Worm (Caenorhabditis elegans) whole organism, mixed stage, embryonic: ENCODE measurements around the gene ltah-1.2.
A peak's percentile ranks its signal among the peaks of the same experiment; 100 is the strongest.

Source experiments
- M03D4.4 ChIP-seq: sonication (generic microtip); optimal IDR thresholded peaks from 2 replicates; lab custom pipeline; 2017; ENCODE audit warnings: mild to moderate bottlenecking, missing genetic modification characterization, missing compliant biosample characterization
- bed-3 ChIP-seq: fragments of 200-800 bp; sonication (Bioruptor generic); optimal IDR thresholded peaks from 3 replicates; lab custom pipeline; 2018; ENCODE audit warnings: mild to moderate bottlenecking, missing genetic modification characterization, moderate library complexity, missing compliant biosample characterization
- blmp-1 ChIP-seq: fragments of 150-350 bp; optimal IDR thresholded peaks from 2 replicates; lab custom pipeline; 2014; ENCODE audit warnings: missing biosample characterization, missing genetic modification characterization
- ceh-39 ChIP-seq: fragments of 150-350 bp; optimal IDR thresholded peaks from 2 replicates; lab custom pipeline; 2014; ENCODE audit warnings: missing biosample characterization, missing genetic modification characterization
- ceh-83 ChIP-seq: fragments of 200-800 bp; sonication (Bioruptor generic); optimal IDR thresholded peaks from 2 replicates; lab custom pipeline; 2018; ENCODE audit warnings: mild to moderate bottlenecking, missing genetic modification characterization, missing compliant biosample characterization
- ces-1 ChIP-seq: fragments of 150-350 bp; optimal IDR thresholded peaks from 2 replicates; lab custom pipeline; 2014; ENCODE audit warnings: missing biosample characterization, missing genetic modification reagents, missing genetic modification characterization
- cnd-1 ChIP-seq: fragments of 200-800 bp; sonication (Bioruptor generic); optimal IDR thresholded peaks from 2 replicates; lab custom pipeline; 2018; ENCODE audit warnings: mild to moderate bottlenecking, missing genetic modification characterization, missing compliant biosample characterization
- drap-1 ChIP-seq: fragments of 200-800 bp; sonication (Bioruptor generic); optimal IDR thresholded peaks from 3 replicates; lab custom pipeline; 2018; ENCODE audit warnings: mild to moderate bottlenecking, missing genetic modification characterization, missing compliant biosample characterization
- elt-3 ChIP-seq: fragments of 150-350 bp; optimal IDR thresholded peaks from 2 replicates; lab custom pipeline; 2014; ENCODE audit warnings: missing biosample characterization, missing genetic modification characterization
- hlh-1 ChIP-seq: fragments of 150-350 bp; optimal IDR thresholded peaks from 2 replicates; lab custom pipeline; 2014; ENCODE audit warnings: missing biosample characterization, missing genetic modification reagents, missing genetic modification characterization
- lin-13 ChIP-seq: fragments of 150-350 bp; optimal IDR thresholded peaks from 2 replicates; lab custom pipeline; 2014; ENCODE audit warnings: missing biosample characterization, missing genetic modification characterization
- lin-32 ChIP-seq: fragments of 200-800 bp; sonication (Bioruptor generic); optimal IDR thresholded peaks from 2 replicates; lab custom pipeline; 2018; ENCODE audit warnings: mild to moderate bottlenecking, missing genetic modification characterization, missing compliant biosample characterization
- lsy-2 ChIP-seq: fragments of 150-350 bp; optimal IDR thresholded peaks from 2 replicates; lab custom pipeline; 2014; ENCODE audit warnings: missing biosample characterization, missing genetic modification characterization
- mab-5 ChIP-seq: fragments of 150-350 bp; optimal IDR thresholded peaks from 2 replicates; lab custom pipeline; 2014; ENCODE audit warnings: missing biosample characterization, missing genetic modification characterization
- mep-1 ChIP-seq: fragments of 150-350 bp; optimal IDR thresholded peaks from 2 replicates; lab custom pipeline; 2017; ENCODE audit warnings: missing biosample characterization, missing genetic modification reagents, missing genetic modification characterization, inconsistent platforms
- mls-2 ChIP-seq: sonication (generic microtip); optimal IDR thresholded peaks from 2 replicates; lab custom pipeline; 2016; ENCODE audit warnings: mild to moderate bottlenecking, missing genetic modification characterization, moderate library complexity, missing compliant biosample characterization
- nhr-12 ChIP-seq: fragments of 150-350 bp; optimal IDR thresholded peaks from 2 replicates; lab custom pipeline; 2014; ENCODE audit warnings: missing biosample characterization, missing genetic modification characterization
- nhr-2 ChIP-seq: fragments of 150-350 bp; optimal IDR thresholded peaks from 2 replicates; lab custom pipeline; 2014; ENCODE audit warnings: missing biosample characterization, missing genetic modification characterization
- nhr-237 ChIP-seq: fragments of 150-350 bp; optimal IDR thresholded peaks from 2 replicates; lab custom pipeline; 2014; ENCODE audit warnings: missing biosample characterization, missing genetic modification characterization
- nhr-76 ChIP-seq: sonication (generic microtip); optimal IDR thresholded peaks from 2 replicates; lab custom pipeline; 2017; ENCODE audit warnings: missing biosample characterization, missing genetic modification characterization
- pha-4 ChIP-seq: fragments of 150-350 bp; optimal IDR thresholded peaks from 2 replicates; lab custom pipeline; 2018; ENCODE audit warnings: missing biosample characterization, missing genetic modification reagents, missing genetic modification characterization
- sem-2 ChIP-seq: fragments of 200-800 bp; sonication (Bioruptor generic); optimal IDR thresholded peaks from 2 replicates; lab custom pipeline; 2018; ENCODE audit warnings: mild to moderate bottlenecking, missing genetic modification characterization, missing compliant biosample characterization
- snpc-4 ChIP-seq: fragments of 150-350 bp; optimal IDR thresholded peaks from 2 replicates; lab custom pipeline; 2014; ENCODE audit warnings: missing biosample characterization, missing genetic modification characterization
- unc-120 ChIP-seq: sonication (generic microtip); optimal IDR thresholded peaks from 2 replicates; lab custom pipeline; 2017; ENCODE audit warnings: missing genetic modification characterization, missing compliant biosample characterization; ENCODE audit not compliant: poor library complexity, severe bottlenecking
- unc-62 ChIP-seq: fragments of 150-350 bp; optimal IDR thresholded peaks from 2 replicates; lab custom pipeline; 2014; ENCODE audit warnings: missing biosample characterization, missing genetic modification reagents, missing genetic modification characterization
- zip-8 ChIP-seq: fragments of 150-350 bp; optimal IDR thresholded peaks from 2 replicates; lab custom pipeline; 2014; ENCODE audit warnings: missing biosample characterization, missing genetic modification characterization
- ztf-11 ChIP-seq: fragments of 150-350 bp; optimal IDR thresholded peaks from 2 replicates; lab custom pipeline; 2014; ENCODE audit warnings: missing biosample characterization, missing genetic modification characterization

Gene ltah-1.2

DNA sequence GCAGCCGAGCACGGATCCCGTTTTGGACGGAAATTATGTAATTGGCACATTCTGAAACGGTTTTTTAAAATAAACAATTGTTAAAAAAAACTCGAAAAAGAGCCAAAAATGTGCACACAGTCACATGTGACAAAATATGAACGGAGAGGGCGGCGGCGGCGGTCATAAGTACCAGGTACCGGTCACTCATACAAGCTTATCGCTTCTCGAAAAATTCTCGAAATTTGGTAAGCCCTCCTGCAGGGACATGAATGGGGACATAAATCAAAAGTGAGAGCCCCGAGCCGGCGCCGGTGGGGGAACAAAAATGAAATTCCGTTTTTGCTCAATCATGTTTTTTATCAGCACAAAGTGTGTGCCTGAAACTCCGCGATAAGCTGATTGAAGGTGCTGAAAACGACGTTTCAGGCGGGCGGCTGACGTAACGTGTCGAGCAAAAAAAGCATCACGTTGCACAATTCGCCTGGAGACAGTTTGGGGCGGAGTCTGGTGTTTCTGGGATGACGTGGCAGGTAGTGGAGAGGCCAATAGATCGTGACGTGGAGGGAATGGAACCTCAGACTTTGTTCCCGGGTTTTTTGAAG, at the start of gene ltah-1.2:
Gene ltah-1.2, minus strand, starts transcription at position 51 of the 584 bp plus-strand sequence.
- TF ChIP-seq ceh-83 (no peak), drap-1 (no peak), mls-2 (no peak), blmp-1 (tag; lab: Kevin White, UChicago) (no peak), lin-13 (tag; lab: Kevin White, UChicago) (no peak), nhr-2 (tag; lab: Kevin White, UChicago) (no peak), nhr-237 (tag; lab: Kevin White, UChicago) (no peak), lsy-2 (tag; lab: Kevin White, UChicago) (no peak)

ce11 chrIV:3661117-3661634, 48.3 kb upstream of the ltah-1.2 start:
- TF ChIP-seq sem-2 (GFP tag; lab: Kevin White, UChicago) (no peak), ceh-83 (no peak), blmp-1 (tag; lab: Kevin White, UChicago) (no peak), M03D4.4 (tag; lab: Kevin White, UChicago) (no peak), zip-8 (tag; lab: Kevin White, UChicago) (peak; percentile 94), nhr-12 (tag; lab: Kevin White, UChicago) (no peak)

ce11 chrIV:3659951-3660350, 47.1 kb upstream of the ltah-1.2 start:
- TF ChIP-seq ces-1 (GFP tag; lab: Kevin White, UChicago) = no peak
- no peak for TF ChIP-seq nhr-12 (tag; lab: Kevin White, UChicago)
- TF ChIP-seq unc-120 (tag; lab: Kevin White, UChicago) = no peak
- no peak for TF ChIP-seq elt-3 (tag; lab: Kevin White, UChicago)
- TF ChIP-seq hlh-1 (tag; lab: Kevin White, UChicago) = no peak
- no peak for TF ChIP-seq snpc-4 (tag; lab: Kevin White, UChicago)
- no peak for TF ChIP-seq mep-1 (tag; lab: Kevin White, UChicago)
- TF ChIP-seq nhr-76 (tag; lab: Kevin White, UChicago) = no peak
- TF ChIP-seq pha-4 (tag; lab: Kevin White, UChicago) = no peak
- no peak for TF ChIP-seq lin-32 (GFP tag; lab: Kevin White, UChicago)
- TF ChIP-seq ztf-11 (tag; lab: Kevin White, UChicago) = no peak
- no peak for TF ChIP-seq mab-5 (tag; lab: Kevin White, UChicago)
- no peak for TF ChIP-seq blmp-1 (tag; lab: Kevin White, UChicago)
- no peak for TF ChIP-seq cnd-1 (tag; lab: Kevin White, UChicago)
- TF ChIP-seq ceh-83 = no peak

DNA sequence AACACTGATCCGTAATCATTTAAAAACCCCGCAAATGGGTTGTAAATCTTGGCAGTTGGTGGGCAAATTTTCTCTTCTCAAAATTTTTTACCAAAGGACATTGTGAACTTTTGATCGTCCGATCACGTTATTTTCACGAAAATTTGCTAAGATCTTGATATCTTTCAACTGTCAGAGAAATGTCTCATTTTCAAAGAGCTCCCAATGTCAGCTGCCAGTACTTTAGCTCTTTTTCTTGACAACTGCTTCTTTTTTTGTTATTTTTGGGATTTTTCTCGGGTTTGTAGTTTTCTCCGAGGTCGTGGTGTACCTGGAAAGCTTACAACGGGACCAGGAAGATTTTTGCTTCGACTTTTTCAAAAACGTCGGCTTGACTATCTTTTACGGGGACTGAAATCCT, 43.0 kb upstream of the ltah-1.2 start:
- TF ChIP-seq snpc-4 (tag; lab: Kevin White, UChicago) (no peak), mep-1 (tag; lab: Kevin White, UChicago) (no peak), mab-5 (tag; lab: Kevin White, UChicago) (no peak), bed-3 (GFP tag; lab: Kevin White, UChicago) (no peak), ceh-39 (tag; lab: Kevin White, UChicago) (no peak), hlh-1 (tag; lab: Kevin White, UChicago) (peak; percentile 73), ztf-11 (tag; lab: Kevin White, UChicago) (no peak), unc-62 (peak; percentile 45)

DNA sequence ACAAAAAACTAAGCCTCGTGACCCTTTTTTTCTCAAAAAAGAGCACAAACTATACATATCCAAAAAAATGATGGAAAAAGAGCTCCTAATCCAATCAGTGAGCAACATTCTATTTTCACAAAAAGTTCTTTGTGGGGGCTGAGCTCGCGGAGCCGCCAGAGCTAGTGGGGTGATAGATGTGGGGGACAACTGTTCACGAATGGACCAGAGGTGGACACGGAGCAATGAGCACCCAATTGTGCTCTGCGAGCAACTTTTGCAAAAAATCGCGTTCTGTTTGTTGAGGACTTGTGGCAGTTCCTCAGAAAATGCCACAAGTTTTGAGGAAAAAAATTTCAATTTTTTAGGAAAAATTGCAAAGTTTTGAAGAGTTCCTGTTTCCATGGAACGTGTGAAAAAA, 42.0 kb upstream of the ltah-1.2 start:
- peak; percentile 58 for TF ChIP-seq hlh-1 (tag; lab: Kevin White, UChicago)
- no peak for TF ChIP-seq bed-3 (GFP tag; lab: Kevin White, UChicago)

DNA sequence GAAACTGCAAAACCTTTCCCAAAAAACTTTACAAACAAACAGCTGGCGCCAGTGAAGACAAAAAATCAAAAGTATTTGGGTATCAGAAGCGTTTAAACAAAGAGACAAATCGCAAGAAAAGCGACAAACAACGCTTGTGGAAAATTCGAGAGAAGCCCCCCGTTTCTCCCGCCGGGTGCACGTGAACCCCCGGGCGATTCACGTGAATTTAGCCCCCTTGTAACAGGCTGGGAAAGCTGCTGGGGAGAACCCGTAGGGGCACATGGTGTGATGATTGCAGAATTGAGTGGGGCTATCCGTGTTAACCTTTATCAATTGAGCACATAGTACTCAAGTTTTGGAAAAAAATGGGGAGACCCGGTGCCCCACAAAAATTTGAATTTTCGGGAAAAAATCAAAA, 41.3 kb upstream of the ltah-1.2 start:
- TF ChIP-seq unc-62 (peak; percentile 64), hlh-1 (tag; lab: Kevin White, UChicago) (peak; percentile 80), unc-120 (tag; lab: Kevin White, UChicago) (peak; percentile 76), snpc-4 (tag; lab: Kevin White, UChicago) (no peak)

ce11 chrIV:3653420-3653823, 40.5 kb upstream of the ltah-1.2 start:
- TF ChIP-seq elt-3 (tag; lab: Kevin White, UChicago) = peak; percentile 25
- TF ChIP-seq sem-2 (GFP tag; lab: Kevin White, UChicago) = no peak
- TF ChIP-seq pha-4 (tag; lab: Kevin White, UChicago) = peak; percentile 22
- TF ChIP-seq unc-62 = peak; percentile 40
- peak; percentile 15 for TF ChIP-seq lsy-2 (tag; lab: Kevin White, UChicago)
